Worm (Caenorhabditis elegans) whole organism, L3 larva: Measurements from ENCODE around the gene lmtr-3.

ENCODE experiments used
- R02D3.7 ChIP-seq: fragments of 150-350 bp; optimal IDR thresholded peaks from 2 replicates; lab custom pipeline; 2014; ENCODE audit warnings: missing biosample characterization, missing genetic modification characterization
- ZK546.5 ChIP-seq: sonication (generic microtip); optimal IDR thresholded peaks from 2 replicates; lab custom pipeline; 2017; ENCODE audit warnings: missing biosample characterization, missing genetic modification characterization
- ceh-16 ChIP-seq: sonication (generic microtip); optimal IDR thresholded peaks from 2 replicates; lab custom pipeline; 2017; ENCODE audit warnings: missing biosample characterization, missing genetic modification characterization
- ceh-28 ChIP-seq: fragments of 150-350 bp; optimal IDR thresholded peaks from 2 replicates; lab custom pipeline; 2014; ENCODE audit warnings: missing biosample characterization, missing genetic modification reagents, missing genetic modification characterization
- ceh-82 ChIP-seq: fragments of 150-350 bp; optimal IDR thresholded peaks from 2 replicates; lab custom pipeline; 2014; ENCODE audit warnings: missing biosample characterization, missing genetic modification characterization
- egl-27 ChIP-seq: sonication (generic microtip); optimal IDR thresholded peaks from 4 replicates; lab custom pipeline; 2017; ENCODE audit warnings: missing biosample characterization, missing genetic modification reagents, missing genetic modification characterization
- egl-5 ChIP-seq: fragments of 150-350 bp; optimal IDR thresholded peaks from 2 replicates; lab custom pipeline; 2017; ENCODE audit warnings: missing biosample characterization, missing genetic modification reagents, missing genetic modification characterization, inconsistent platforms
- elt-1 ChIP-seq: fragments of 150-350 bp; optimal IDR thresholded peaks from 2 replicates; lab custom pipeline; 2014; ENCODE audit warnings: missing biosample characterization, missing genetic modification characterization
- elt-2 ChIP-seq: sonication (generic microtip); optimal IDR thresholded peaks from 2 replicates; lab custom pipeline; 2016; ENCODE audit warnings: missing genetic modification reagents, mild to moderate bottlenecking, missing genetic modification characterization, missing compliant biosample characterization
- eor-1 ChIP-seq, 2 experiments: fragments of 150-350 bp; optimal IDR thresholded peaks; 2 replicates each; lab custom pipeline; 2014 to 2018; ENCODE audit warnings: missing biosample characterization in 2 of 2, missing genetic modification characterization in 2 of 2
- fkh-10 ChIP-seq: sonication (generic microtip); optimal IDR thresholded peaks from 2 replicates; lab custom pipeline; 2017; ENCODE audit warnings: missing biosample characterization, missing genetic modification reagents, missing genetic modification characterization
- fkh-2 ChIP-seq: fragments of 150-350 bp; optimal IDR thresholded peaks from 2 replicates; lab custom pipeline; 2014; ENCODE audit warnings: missing biosample characterization, missing genetic modification reagents, missing genetic modification characterization
- lin-39 ChIP-seq: fragments of 150-350 bp; optimal IDR thresholded peaks from 2 replicates; lab custom pipeline; 2018; ENCODE audit warnings: missing biosample characterization, missing genetic modification reagents, missing genetic modification characterization
- lsy-12 ChIP-seq: sonication (generic microtip); optimal IDR thresholded peaks from 2 replicates; lab custom pipeline; 2016; ENCODE audit warnings: mild to moderate bottlenecking, missing genetic modification characterization, missing compliant biosample characterization
- mdl-1 ChIP-seq: fragments of 150-350 bp; optimal IDR thresholded peaks from 2 replicates; lab custom pipeline; 2014; ENCODE audit warnings: missing biosample characterization, missing genetic modification characterization
- mml-1 ChIP-seq: fragments of 150-350 bp; sonication (generic microtip); optimal IDR thresholded peaks from 3 replicates; lab custom pipeline; 2014; ENCODE audit warnings: missing biosample characterization, missing genetic modification characterization
- nfya-1 ChIP-seq: sonication (generic microtip); optimal IDR thresholded peaks from 2 replicates; lab custom pipeline; 2017; ENCODE audit warnings: missing genetic modification characterization, mild to moderate bottlenecking, missing compliant biosample characterization, antibody characterized with exemption, moderate library complexity; ENCODE audit not compliant: insufficient read depth
- nhr-11 ChIP-seq: fragments of 150-350 bp; optimal IDR thresholded peaks from 2 replicates; lab custom pipeline; 2014; ENCODE audit warnings: missing biosample characterization, missing genetic modification characterization
- nhr-237 ChIP-seq: fragments of 150-350 bp; optimal IDR thresholded peaks from 2 replicates; lab custom pipeline; 2014; ENCODE audit warnings: missing biosample characterization, missing genetic modification characterization
- nhr-25 ChIP-seq: sonication (generic microtip); optimal IDR thresholded peaks from 2 replicates; lab custom pipeline; 2017; ENCODE audit warnings: missing biosample characterization, missing genetic modification characterization
- nhr-28 ChIP-seq: fragments of 150-350 bp; optimal IDR thresholded peaks from 2 replicates; lab custom pipeline; 2014; ENCODE audit warnings: missing biosample characterization, missing genetic modification characterization
- nhr-43 ChIP-seq: sonication (generic microtip); optimal IDR thresholded peaks from 2 replicates; lab custom pipeline; 2016; ENCODE audit warnings: mild to moderate bottlenecking, missing genetic modification characterization, missing compliant biosample characterization; ENCODE audit not compliant: poor library complexity, severe bottlenecking
- nhr-67 ChIP-seq: fragments of 150-350 bp; optimal IDR thresholded peaks from 2 replicates; lab custom pipeline; 2014; ENCODE audit warnings: missing biosample characterization, missing genetic modification characterization
- nhr-77 ChIP-seq: fragments of 150-350 bp; optimal IDR thresholded peaks from 2 replicates; lab custom pipeline; 2014; ENCODE audit warnings: missing biosample characterization, missing genetic modification characterization
- pha-4 ChIP-seq: fragments of 150-350 bp; optimal IDR thresholded peaks from 2 replicates; lab custom pipeline; 2014; ENCODE audit warnings: missing biosample characterization, missing genetic modification reagents, missing genetic modification characterization
- pqm-1 ChIP-seq: fragments of 150-350 bp; optimal IDR thresholded peaks from 2 replicates; lab custom pipeline; 2017; ENCODE audit warnings: missing biosample characterization, missing genetic modification characterization, inconsistent platforms
- sea-2 ChIP-seq: fragments of 150-350 bp; sonication (generic microtip); optimal IDR thresholded peaks from 4 replicates; lab custom pipeline; 2014; ENCODE audit warnings: missing biosample characterization, missing genetic modification reagents, missing genetic modification characterization
- skn-1 ChIP-seq: fragments of 150-350 bp; optimal IDR thresholded peaks from 2 replicates; lab custom pipeline; 2014; ENCODE audit warnings: missing biosample characterization, missing genetic modification characterization
- snpc-4 ChIP-seq: fragments of 150-350 bp; optimal IDR thresholded peaks from 2 replicates; lab custom pipeline; 2014; ENCODE audit warnings: missing biosample characterization, missing genetic modification characterization
- tbx-2 ChIP-seq: sonication (generic microtip); optimal IDR thresholded peaks from 2 replicates; lab custom pipeline; 2016; ENCODE audit warnings: mild to moderate bottlenecking, missing genetic modification characterization, missing compliant biosample characterization
- unc-39 ChIP-seq: sonication (generic microtip); optimal IDR thresholded peaks from 4 replicates; lab custom pipeline; 2017; ENCODE audit warnings: missing biosample characterization, missing genetic modification characterization
- unc-62 ChIP-seq: fragments of 150-350 bp; sonication (generic microtip); optimal IDR thresholded peaks from 4 replicates; lab custom pipeline; 2014; ENCODE audit warnings: missing biosample characterization, missing genetic modification reagents, missing genetic modification characterization
- zag-1 ChIP-seq: fragments of 150-350 bp; optimal IDR thresholded peaks from 2 replicates; lab custom pipeline; 2014; ENCODE audit warnings: missing biosample characterization, missing genetic modification characterization
- ztf-11 ChIP-seq: fragments of 150-350 bp; optimal IDR thresholded peaks from 2 replicates; lab custom pipeline; 2014; ENCODE audit warnings: missing biosample characterization, missing genetic modification characterization
- ztf-4 ChIP-seq: fragments of 150-350 bp; optimal IDR thresholded peaks from 2 replicates; lab custom pipeline; 2014; ENCODE audit warnings: missing biosample characterization, missing genetic modification characterization

Gene lmtr-3

ce11 chrV:11152333-11152732 lies 28.3 kb downstream of the lmtr-3 start, which contains the start of gene srg-39:
srg-39 (minus strand) TSS chrV:11152433.
- TF ChIP-seq unc-39 (tag; lab: Kevin White, UChicago) (no peak), unc-62 (GFP tag; lab: Kevin White, UChicago) (no peak), elt-1 (no peak), lsy-12 (tag; lab: Kevin White, UChicago) (no peak), zag-1 (tag; lab: Kevin White, UChicago) (no peak), ztf-11 (tag; lab: Kevin White, UChicago) (no peak), pqm-1 (tag; lab: Kevin White, UChicago) (no peak)

ce11 chrV:11155553-11155952 lies 31.6 kb downstream of the lmtr-3 start, which contains the start of gene srg-38:
srg-38 (minus strand) TSS chrV:11155653.
- TF ChIP-seq mdl-1 (no peak), fkh-2 (tag; lab: Kevin White, UChicago) (no peak), egl-5 (tag; lab: Kevin White, UChicago) (no peak), ztf-4 (tag; lab: Kevin White, UChicago) (no peak), R02D3.7 (tag; lab: Kevin White, UChicago) (no peak), fkh-10 (no peak), nhr-43 (tag; lab: Kevin White, UChicago) (no peak), eor-1 (tag; optimal IDR thresholded peaks at IDR 0.05; lab: Kevin White, UChicago) (no peak), pqm-1 (tag; lab: Kevin White, UChicago) (no peak), skn-1 (tag; lab: Kevin White, UChicago) (no peak)
- TF ChIP-seq, all 47 proteins: peak for 0

ce11 chrV:11156589-11156988 lies 32.6 kb downstream of the lmtr-3 start:
- TF ChIP-seq elt-2 (tag; lab: Kevin White, UChicago) (peak; percentile 42), lin-39 (tag; lab: Kevin White, UChicago) (no peak)

DNA sequence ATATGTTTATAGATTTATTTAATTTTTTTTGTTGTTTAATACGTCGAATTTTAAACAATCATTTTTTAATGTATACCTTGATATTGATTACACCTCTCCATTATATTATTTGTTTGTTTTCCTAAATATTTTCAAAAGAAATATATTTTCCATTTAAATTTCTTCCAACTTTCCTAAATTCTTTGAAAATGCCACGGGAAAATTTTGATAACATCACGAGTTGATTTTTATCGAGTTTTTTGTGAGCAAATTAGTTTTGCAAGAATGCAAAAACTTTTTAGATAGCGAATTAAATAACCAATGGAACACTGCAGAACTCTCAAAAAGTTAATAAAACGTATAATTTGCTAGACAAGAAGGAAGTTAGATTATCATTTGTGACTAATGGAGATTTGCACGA lies 34.0 kb downstream of the lmtr-3 start, which contains the start of gene srg-42:
Gene srg-42 (minus strand): TSS at position 101 of the 400 bp plus-strand sequence.
- TF ChIP-seq nhr-43 (tag; lab: Kevin White, UChicago) (no peak), ceh-28 (tag; lab: Kevin White, UChicago) (no peak), nfya-1 (tag; lab: Kevin White, UChicago) (no peak), tbx-2 (tag; lab: Kevin White, UChicago) (no peak), nhr-28 (tag; lab: Kevin White, UChicago) (no peak), nhr-25 (tag; lab: Kevin White, UChicago) (no peak), skn-1 (tag; lab: Kevin White, UChicago) (no peak), ZK546.5 (tag; lab: Kevin White, UChicago) (no peak), mml-1 (tag; lab: Kevin White, UChicago) (no peak), lsy-12 (tag; lab: Kevin White, UChicago) (no peak)
- TF ChIP-seq, all 47 proteins: peak for 0

- TF ChIP-seq elt-2 (tag; lab: Kevin White, UChicago) (no peak), tbx-2 (tag; lab: Kevin White, UChicago) (no peak), egl-27 (tag; lab: Kevin White, UChicago) (no peak), eor-1 (tag; optimal IDR thresholded peaks at IDR 0.05; lab: Kevin White, UChicago) (no peak), fkh-2 (tag; lab: Kevin White, UChicago) (no peak), sea-2 (GFP tag; lab: Kevin White, UChicago) (no peak), nhr-28 (tag; lab: Kevin White, UChicago) (no peak), nhr-43 (tag; lab: Kevin White, UChicago) (no peak), snpc-4 (tag; lab: Kevin White, UChicago) (no peak)
- TF ChIP-seq, all 47 proteins: peak for 0
Observed at ce11 chrV:11161791-11162190, 37.8 kb downstream of the lmtr-3 start, which contains the start of gene srg-41. srg-41 (minus strand) TSS chrV:11161891.

ce11 chrV:11164475-11164874 lies 40.5 kb downstream of the lmtr-3 start, which contains the start of gene srg-40:
srg-40 (minus strand) TSS chrV:11164575.
- no peak for TF ChIP-seq nhr-67
- TF ChIP-seq ceh-82 = no peak
- no peak for TF ChIP-seq pha-4 (tag; lab: Kevin White, UChicago)
- no peak for TF ChIP-seq ceh-16
- no peak for TF ChIP-seq tbx-2 (tag; lab: Kevin White, UChicago)
- no peak for TF ChIP-seq snpc-4 (tag; lab: Kevin White, UChicago)
- no peak for TF ChIP-seq R02D3.7 (tag; lab: Kevin White, UChicago)
- no peak for TF ChIP-seq nhr-11 (tag; lab: Kevin White, UChicago)
- no peak for TF ChIP-seq nhr-77 (tag; lab: Kevin White, UChicago)
- no peak for TF ChIP-seq sea-2 (GFP tag; lab: Kevin White, UChicago)
- no peak for TF ChIP-seq pqm-1 (tag; lab: Kevin White, UChicago)
- no peak for TF ChIP-seq eor-1 (tag; optimal IDR thresholded peaks at IDR 0.05; lab: Kevin White, UChicago)
- no peak for TF ChIP-seq nhr-237 (tag; lab: Kevin White, UChicago)
- TF ChIP-seq nhr-25 (tag; lab: Kevin White, UChicago) = no peak
